Fruit fly (Drosophila melanogaster): Measurements from ENCODE around the gene TfIIFalpha.

Gene TfIIFalpha

DNA sequence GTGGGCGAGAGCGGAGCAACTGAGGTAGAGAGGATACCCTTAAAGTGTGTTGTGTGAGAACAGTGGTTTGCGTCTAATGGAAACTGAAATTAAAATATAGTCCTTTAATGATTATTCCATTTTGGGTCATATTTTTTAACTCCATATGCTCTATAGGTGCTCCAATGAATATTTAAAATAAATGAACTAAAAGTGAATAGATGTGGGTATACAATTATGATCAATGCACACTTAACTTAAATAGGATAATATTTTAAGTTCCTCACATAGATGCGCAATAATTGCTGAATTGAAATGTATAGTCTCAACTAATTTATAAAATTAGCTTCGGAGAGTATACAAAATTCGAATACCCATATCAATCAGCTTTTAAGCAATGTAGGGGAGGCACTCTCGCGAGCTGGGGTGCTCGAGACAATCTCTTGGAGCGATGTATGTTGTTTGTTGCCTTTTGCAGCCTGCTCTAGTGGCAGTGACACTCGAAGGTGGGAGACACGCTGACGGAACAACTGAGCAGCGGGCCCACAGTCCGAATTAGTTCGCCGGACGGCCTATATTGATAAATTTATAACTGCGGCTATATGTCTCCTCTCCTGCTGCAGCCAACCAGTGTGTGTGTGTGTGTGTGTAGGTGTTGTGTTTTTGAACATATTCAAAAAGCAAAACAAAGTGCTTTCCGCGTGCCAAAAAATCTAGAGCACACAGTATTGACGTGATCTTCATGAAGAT, 26.5 kb upstream of the TfIIFalpha start (continued):
- peak; percentile 61 for TF ChIP-seq CG30431 (GFP tag; optimal IDR thresholded peaks at IDR 0.05)
- TF ChIP-seq CG12391 (tag; optimal IDR thresholded peaks at IDR 0.05): peak; percentile 88
- TF ChIP-seq prd (optimal IDR thresholded peaks at IDR 0.05): no peak
- TF ChIP-seq prd (GFP tag; IDR thresholded peaks at IDR 0.05): peak; percentile 63; the same call in 2 of the 3 replicates
- peak; percentile 62 for TF ChIP-seq CG32772 (GFP tag; IDR thresholded peaks at IDR 0.05)
- TF ChIP-seq ken (GFP tag; IDR thresholded peaks at IDR 0.05): peak; percentile 21; the same call in 1 of the 3 replicates
- peak; percentile 41 for TF ChIP-seq Side (GFP tag; optimal IDR thresholded peaks at IDR 0.05)
- peak; percentile 63 for TF ChIP-seq ttk (GFP tag; IDR thresholded peaks at IDR 0.05)
- peak; percentile 81 for TF ChIP-seq az2 (GFP tag; optimal IDR thresholded peaks at IDR 0.05)
- no peak for TF ChIP-seq Ravus (GFP tag; IDR thresholded peaks at IDR 0.05)
- TF ChIP-seq CG13894 (tag; optimal IDR thresholded peaks at IDR 0.05): no peak
- TF ChIP-seq CG5953 (GFP tag; IDR thresholded peaks at IDR 0.05): peak; percentile 58
- TF ChIP-seq CG4707 (GFP tag; optimal IDR thresholded peaks at IDR 0.05): peak; percentile 39
- no peak for TF ChIP-seq CG7987 (GFP tag; optimal IDR thresholded peaks at IDR 0.05)
- no peak for TF ChIP-seq pb (GFP tag; optimal IDR thresholded peaks at IDR 0.05)
- peak; percentile 49 for TF ChIP-seq CG6683 (GFP tag; optimal IDR thresholded peaks at IDR 0.05)
- peak; percentile 83 for TF ChIP-seq CG18011 (GFP tag; optimal IDR thresholded peaks at IDR 0.05)
- TF ChIP-seq ewg (GFP tag; optimal IDR thresholded peaks at IDR 0.05): peak; percentile 66
- TF ChIP-seq Deaf1 (tag; optimal IDR thresholded peaks at IDR 0.05): no peak
- TF ChIP-seq Scr (GFP tag; IDR thresholded peaks at IDR 0.05; ENCODE audit: partially characterized antibody): 0 out of 2 replicates have a peak, but pooled peaks have one; percentile 19
- no peak for TF ChIP-seq CG10147 (GFP tag; optimal IDR thresholded peaks at IDR 0.05)
- no peak for TF ChIP-seq CG8765 (GFP tag; IDR thresholded peaks at IDR 0.05)
- peak; percentile 92 for TF ChIP-seq Oli (tag; optimal IDR thresholded peaks at IDR 0.05)
- peak; percentile 28 for TF ChIP-seq psq (GFP tag; optimal IDR thresholded peaks at IDR 0.05)
- TF ChIP-seq chm (GFP tag; IDR thresholded peaks at IDR 0.05): no peak
- TF ChIP-seq maf-S (GFP tag; optimal IDR thresholded peaks at IDR 0.05): no peak
- peak; percentile 1 to 52 for TF ChIP-seq Trl (optimal IDR thresholded peaks at IDR 0.05)
- TF ChIP-seq Trl (GFP tag; optimal IDR thresholded peaks at IDR 0.05): peak; percentile 36
- 0 out of 4 replicates have a peak, but pooled peaks have one; percentile 24 for TF ChIP-seq Dll (GFP tag; IDR thresholded peaks at IDR 0.05; ENCODE audit: partially characterized antibody)
- TF ChIP-seq NFAT (GFP tag; IDR thresholded peaks at IDR 0.05): no peak
- TF ChIP-seq B-H1 (GFP tag; IDR thresholded peaks at IDR 0.05): peak; percentile 56; the same call in 2 of the 3 replicates
- no peak for TF ChIP-seq fd102C (GFP tag; optimal IDR thresholded peaks at IDR 0.05)
- TF ChIP-seq cwo (GFP tag; optimal IDR thresholded peaks at IDR 0.05): peak; percentile 71
- TF ChIP-seq CG9932 (GFP tag; IDR thresholded peaks at IDR 0.05): no peak
- peak; percentile 82 for TF ChIP-seq fd96Cb (tag; optimal IDR thresholded peaks at IDR 0.05)
- peak; percentile 80 for TF ChIP-seq CG17359 (tag; optimal IDR thresholded peaks at IDR 0.05)
- TF ChIP-seq CG17328 (GFP tag; IDR thresholded peaks at IDR 0.05): peak; percentile 48
- no peak for TF ChIP-seq CG14860 (GFP tag; IDR thresholded peaks at IDR 0.05; ENCODE audit: partially characterized antibody)
- TF ChIP-seq CG9609 (GFP tag; optimal IDR thresholded peaks at IDR 0.05): peak; percentile 51
- no peak for TF ChIP-seq sens-2 (GFP tag; IDR thresholded peaks at IDR 0.05)
- TF ChIP-seq dpn (GFP tag; optimal IDR thresholded peaks at IDR 0.05): peak; percentile 52 to 70
- TF ChIP-seq H2.0 (GFP tag; IDR thresholded peaks at IDR 0.05): peak; percentile 46; the same call in 1 of the 2 replicates
- peak; percentile 89 for TF ChIP-seq row (GFP tag; IDR thresholded peaks at IDR 0.05)
- no peak for TF ChIP-seq Dek (tag; optimal IDR thresholded peaks at IDR 0.05)
- TF ChIP-seq dati (GFP tag; IDR thresholded peaks at IDR 0.05): 0 out of 2 replicates have a peak, but pooled peaks have one; percentile 28
- no peak for TF ChIP-seq CG10431 (GFP tag; optimal IDR thresholded peaks at IDR 0.05)
- peak; percentile 92 for TF ChIP-seq gem (tag; optimal IDR thresholded peaks at IDR 0.05)
- no peak for TF ChIP-seq CG3995 (GFP tag; optimal IDR thresholded peaks at IDR 0.05)
- TF ChIP-seq tio (GFP tag; optimal IDR thresholded peaks at IDR 0.05): peak; percentile 82
- no peak for TF ChIP-seq Hey (tag; optimal IDR thresholded peaks at IDR 0.05)

Measured in whole organism, embryonic.